Worm (Caenorhabditis elegans): Measurements from ENCODE around the gene rpl-35.

The rpl-35 gene

DNA sequence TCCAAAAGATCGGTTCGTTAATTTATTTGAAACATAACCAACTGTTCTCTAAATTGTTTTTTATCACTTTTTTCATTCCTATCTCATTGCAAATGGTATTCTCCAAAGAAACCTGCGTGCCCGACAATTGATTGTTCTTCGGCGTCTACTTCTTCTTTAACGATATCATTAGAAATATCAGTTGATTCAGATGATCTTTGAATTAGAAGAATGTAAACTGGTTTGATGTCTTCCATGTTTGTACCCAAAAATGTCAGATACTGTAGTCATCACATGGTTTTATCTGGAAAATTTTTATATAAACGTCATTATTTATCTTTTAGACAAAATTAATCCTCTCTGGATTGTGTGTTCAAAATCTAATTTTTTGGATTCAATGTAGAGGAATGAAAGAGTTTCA lies 42.8 kb downstream of the rpl-35 start:
- TF ChIP-seq R02D3.7 (tag; optimal IDR thresholded peaks at IDR 0.05): no peak
- TF ChIP-seq blmp-1 (tag; optimal IDR thresholded peaks at IDR 0.05; ENCODE audit: insufficient read depth): peak; percentile 1
- peak; percentile 76 for TF ChIP-seq nhr-25 (tag; optimal IDR thresholded peaks at IDR 0.05)
- TF ChIP-seq lsy-2 (tag; optimal IDR thresholded peaks at IDR 0.05): peak in 1 of 2 experiments; percentile 48
- TF ChIP-seq nhr-21 (tag; optimal IDR thresholded peaks at IDR 0.05): peak; percentile 81
- peak; percentile 55 for TF ChIP-seq sma-3 (GFP tag; optimal IDR thresholded peaks at IDR 0.05)
- TF ChIP-seq gmeb-1 (tag; optimal IDR thresholded peaks at IDR 0.05): peak; percentile 45
- peak; percentile 73 for TF ChIP-seq sma-9 (GFP tag; optimal IDR thresholded peaks at IDR 0.05)
- no peak for TF ChIP-seq sma-9 (tag; optimal IDR thresholded peaks at IDR 0.05)
- no peak for TF ChIP-seq unc-62 (GFP tag; optimal IDR thresholded peaks at IDR 0.05)

DNA sequence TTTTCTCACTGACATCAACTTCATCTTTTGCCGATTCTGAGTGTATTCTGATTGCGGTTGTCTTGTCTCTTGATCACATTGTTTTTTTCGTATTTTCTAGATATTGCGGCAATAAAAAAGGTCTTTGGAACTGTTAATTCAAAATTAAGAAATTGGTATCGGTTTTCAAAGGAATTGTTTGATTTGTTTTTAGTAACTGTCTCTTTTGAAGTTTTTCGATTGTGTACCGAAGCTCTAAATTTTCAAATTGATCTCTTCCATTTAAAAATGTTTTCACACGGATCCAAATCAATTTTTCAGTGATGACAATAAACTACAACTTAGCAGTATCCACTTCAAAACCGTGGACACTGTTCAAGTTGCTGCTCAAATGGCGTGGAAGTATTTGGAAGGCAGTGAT lies 45.8 kb downstream of the rpl-35 start, which contains the start of gene best-24:
best-24 (plus strand) TSS at position 301 of the 400 bp plus-strand sequence.
- TF ChIP-seq nhr-129 (tag; optimal IDR thresholded peaks at IDR 0.05) (no peak), lin-13 (GFP tag; optimal IDR thresholded peaks at IDR 0.05) (no peak), Y55F3AM.14 (GFP tag; optimal IDR thresholded peaks at IDR 0.05) (no peak), skn-1 (tag; optimal IDR thresholded peaks at IDR 0.05) (no peak), unc-39 (tag; optimal IDR thresholded peaks at IDR 0.05) (no peak), ztf-11 (tag; optimal IDR thresholded peaks at IDR 0.05) (no peak), ZK546.5 (tag; optimal IDR thresholded peaks at IDR 0.05) (no peak), F13H6.1 (tag; optimal IDR thresholded peaks at IDR 0.05) (no peak), aly-2 (tag; optimal IDR thresholded peaks at IDR 0.05) (no peak), nhr-6 (tag; optimal IDR thresholded peaks at IDR 0.05) (no peak), R02D3.7 (tag; optimal IDR thresholded peaks at IDR 0.05) (no peak), lin-11 (tag; optimal IDR thresholded peaks at IDR 0.05) (no peak), unc-62 (GFP tag; optimal IDR thresholded peaks at IDR 0.05) (no peak), nhr-21 (tag; optimal IDR thresholded peaks at IDR 0.05) (no peak), sma-3 (GFP tag; optimal IDR thresholded peaks at IDR 0.05) (no peak)

DNA sequence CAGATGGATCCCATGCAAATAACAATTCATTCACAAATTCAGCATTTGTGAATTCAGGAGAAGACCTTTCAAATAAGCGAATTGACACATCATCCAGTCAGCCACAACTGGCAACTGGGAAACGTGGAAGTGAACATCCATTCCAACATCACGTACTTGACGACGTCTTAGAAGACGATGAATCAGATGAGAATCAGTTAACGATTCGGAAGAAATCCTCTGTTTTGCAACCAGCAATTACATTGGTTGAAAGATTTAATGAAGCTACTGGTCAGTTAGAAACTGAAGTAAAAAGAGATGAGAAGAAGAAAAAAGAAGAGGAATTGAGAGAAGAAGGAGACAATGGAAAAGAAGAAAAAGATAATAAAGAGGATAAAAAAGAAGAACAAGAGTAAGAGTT lies 48.5 kb downstream of the rpl-35 start:
- TF ChIP-seq unc-39 (tag; optimal IDR thresholded peaks at IDR 0.05) (no peak), mdl-1 (tag; optimal IDR thresholded peaks at IDR 0.05) (no peak), aly-2 (tag; optimal IDR thresholded peaks at IDR 0.05) (no peak), nhr-129 (tag; optimal IDR thresholded peaks at IDR 0.05) (no peak), crh-2 (tag; optimal IDR thresholded peaks at IDR 0.05) (no peak), F13H6.1 (tag; optimal IDR thresholded peaks at IDR 0.05) (no peak), peb-1 (tag; optimal IDR thresholded peaks at IDR 0.05) (no peak), sma-9 (GFP tag; optimal IDR thresholded peaks at IDR 0.05) (no peak), sma-9 (tag; optimal IDR thresholded peaks at IDR 0.05) (no peak), nhr-25 (tag; optimal IDR thresholded peaks at IDR 0.05) (no peak), nhr-237 (tag; optimal IDR thresholded peaks at IDR 0.05) (no peak), snpc-4 (tag; optimal IDR thresholded peaks at IDR 0.05) (no peak), lin-39 (tag; optimal IDR thresholded peaks at IDR 0.05) (no peak), R02D3.7 (tag; optimal IDR thresholded peaks at IDR 0.05) (no peak), lin-13 (GFP tag; optimal IDR thresholded peaks at IDR 0.05) (no peak), sem-4 (tag; optimal IDR thresholded peaks at IDR 0.05) (no peak), nhr-21 (tag; optimal IDR thresholded peaks at IDR 0.05) (no peak)

All from whole organism, L2 larva.